Worm (Caenorhabditis elegans) whole organism, late embryonic: ENCODE measurements around the gene Y37B11A.3.

Experiments
- C08G9.2 ChIP-seq: sonication (generic microtip); optimal IDR thresholded peaks from 2 replicates; lab custom pipeline; 2016; ENCODE audit warnings: mild to moderate bottlenecking, missing genetic modification characterization, moderate library complexity, missing compliant biosample characterization
- C38D4.7 ChIP-seq: fragments of 200-800 bp; sonication (Bioruptor generic); optimal IDR thresholded peaks from 2 replicates; lab custom pipeline; 2018; ENCODE audit warnings: mild to moderate bottlenecking, missing genetic modification characterization, moderate library complexity, missing compliant biosample characterization
- F13H6.1 ChIP-seq: sonication (generic microtip); optimal IDR thresholded peaks from 2 replicates; lab custom pipeline; 2016; ENCODE audit warnings: missing genetic modification characterization, missing compliant biosample characterization
- K02D7.2 ChIP-seq: sonication (generic microtip); optimal IDR thresholded peaks from 2 replicates; lab custom pipeline; 2017; ENCODE audit warnings: mild to moderate bottlenecking, missing genetic modification characterization, missing compliant biosample characterization
- K09A11.1 ChIP-seq: sonication (generic microtip); optimal IDR thresholded peaks from 2 replicates; lab custom pipeline; 2017; ENCODE audit warnings: antibody characterized with exemption, mild to moderate bottlenecking, missing genetic modification characterization, missing compliant biosample characterization; ENCODE audit not compliant: insufficient read depth
- T23F11.4 ChIP-seq: fragments of 200-800 bp; sonication (Bioruptor generic); optimal IDR thresholded peaks from 2 replicates; lab custom pipeline; 2018; ENCODE audit warnings: mild to moderate bottlenecking, missing genetic modification characterization, missing compliant biosample characterization
- Y22D7AL.16 ChIP-seq: sonication (generic microtip); optimal IDR thresholded peaks from 2 replicates; lab custom pipeline; 2016; ENCODE audit warnings: missing genetic modification characterization, missing compliant biosample characterization
- ama-1 ChIP-seq: fragments of 150-350 bp; optimal IDR thresholded peaks from 2 replicates; lab custom pipeline; 2014
- ceh-14 ChIP-seq: sonication (generic microtip); optimal IDR thresholded peaks from 2 replicates; lab custom pipeline; 2016; ENCODE audit warnings: missing genotype, missing genetic modification characterization, missing compliant biosample characterization
- ceh-18 ChIP-seq: sonication (generic microtip); optimal IDR thresholded peaks from 2 replicates; lab custom pipeline; 2016; ENCODE audit warnings: missing genetic modification characterization, missing compliant biosample characterization
- ceh-19 ChIP-seq: fragments of 200-800 bp; sonication (Bioruptor generic); optimal IDR thresholded peaks from 2 replicates; lab custom pipeline; 2018; ENCODE audit warnings: mild to moderate bottlenecking, missing genetic modification characterization, missing compliant biosample characterization
- ceh-2 ChIP-seq: sonication (generic microtip); optimal IDR thresholded peaks from 2 replicates; lab custom pipeline; 2016; ENCODE audit warnings: missing genotype, missing genetic modification characterization, missing compliant biosample characterization
- ceh-22 ChIP-seq: sonication (generic microtip); optimal IDR thresholded peaks from 2 replicates; lab custom pipeline; 2017; ENCODE audit warnings: missing biosample characterization, missing genetic modification characterization
- ceh-24 ChIP-seq: sonication (generic microtip); optimal IDR thresholded peaks from 2 replicates; lab custom pipeline; 2016; ENCODE audit warnings: mild to moderate bottlenecking, missing genetic modification characterization, missing compliant biosample characterization
- ceh-30 ChIP-seq: fragments of 150-350 bp; optimal IDR thresholded peaks from 2 replicates; lab custom pipeline; 2014; ENCODE audit warnings: missing biosample characterization, missing genetic modification characterization
- ceh-6 ChIP-seq: fragments of 200-800 bp; sonication (Bioruptor generic); optimal IDR thresholded peaks from 2 replicates; lab custom pipeline; 2018; ENCODE audit warnings: mild to moderate bottlenecking, missing genetic modification characterization, missing compliant biosample characterization
- ceh-9 ChIP-seq: sonication (generic microtip); optimal IDR thresholded peaks from 2 replicates; lab custom pipeline; 2016; ENCODE audit warnings: mild to moderate bottlenecking, missing genetic modification characterization, inconsistent platforms, missing compliant biosample characterization
- dmd-4 ChIP-seq: sonication (generic microtip); optimal IDR thresholded peaks from 2 replicates; lab custom pipeline; 2016; ENCODE audit warnings: borderline replicate concordance, missing genetic modification characterization, missing compliant biosample characterization
- dve-1 ChIP-seq: sonication (generic microtip); optimal IDR thresholded peaks from 2 replicates; lab custom pipeline; 2017; ENCODE audit warnings: antibody characterized with exemption, mild to moderate bottlenecking, missing genetic modification characterization, missing compliant biosample characterization
- elt-2 ChIP-seq: sonication (generic microtip); optimal IDR thresholded peaks from 2 replicates; lab custom pipeline; 2016; ENCODE audit warnings: missing genetic modification reagents, missing genetic modification characterization, missing compliant biosample characterization
- elt-4 ChIP-seq: sonication (generic microtip); optimal IDR thresholded peaks from 2 replicates; lab custom pipeline; 2016; ENCODE audit warnings: missing genetic modification characterization, missing compliant biosample characterization
- gmeb-2 ChIP-seq: sonication (generic microtip); optimal IDR thresholded peaks from 2 replicates; lab custom pipeline; 2016; ENCODE audit warnings: missing genetic modification characterization, inconsistent platforms, missing compliant biosample characterization
- hlh-30 ChIP-seq: sonication (generic microtip); optimal IDR thresholded peaks from 2 replicates; lab custom pipeline; 2017; ENCODE audit warnings: antibody characterized with exemption, missing genetic modification characterization, missing compliant biosample characterization; ENCODE audit not compliant: insufficient read depth
- hlh-6 ChIP-seq: sonication (generic microtip); optimal IDR thresholded peaks from 2 replicates; lab custom pipeline; 2016; ENCODE audit warnings: missing genotype, missing genetic modification characterization, missing compliant biosample characterization
- hlh-8 ChIP-seq: sonication (generic microtip); optimal IDR thresholded peaks from 2 replicates; lab custom pipeline; 2016; ENCODE audit warnings: missing genotype, missing genetic modification characterization, missing compliant biosample characterization
- lim-6 ChIP-seq: sonication (generic microtip); optimal IDR thresholded peaks from 2 replicates; lab custom pipeline; 2016; ENCODE audit warnings: missing genetic modification characterization, missing compliant biosample characterization
- lin-11 ChIP-seq: fragments of 200-800 bp; sonication (Bioruptor generic); optimal IDR thresholded peaks from 2 replicates; lab custom pipeline; 2018; ENCODE audit warnings: mild to moderate bottlenecking, missing genetic modification characterization, missing compliant biosample characterization
- madf-2 ChIP-seq: sonication (generic microtip); optimal IDR thresholded peaks from 2 replicates; lab custom pipeline; 2017; ENCODE audit warnings: missing genetic modification characterization, missing compliant biosample characterization
- nfya-1 ChIP-seq: sonication (generic microtip); optimal IDR thresholded peaks from 2 replicates; lab custom pipeline; 2017; ENCODE audit warnings: missing genetic modification characterization, mild to moderate bottlenecking, missing compliant biosample characterization, antibody characterized with exemption, moderate library complexity
- nhr-11 ChIP-seq: fragments of 150-350 bp; optimal IDR thresholded peaks from 2 replicates; lab custom pipeline; 2014; ENCODE audit warnings: missing biosample characterization, missing genetic modification characterization
- odd-2 ChIP-seq: sonication (generic microtip); optimal IDR thresholded peaks from 2 replicates; lab custom pipeline; 2017; ENCODE audit warnings: antibody characterized with exemption, mild to moderate bottlenecking, missing genetic modification characterization, missing compliant biosample characterization
- pag-3 ChIP-seq: sonication (generic microtip); optimal IDR thresholded peaks from 2 replicates; lab custom pipeline; 2016; ENCODE audit warnings: missing compliant biosample characterization, missing genetic modification characterization, borderline replicate concordance
- pat-9 ChIP-seq: fragments of 200-800 bp; sonication (Bioruptor generic); optimal IDR thresholded peaks from 2 replicates; lab custom pipeline; 2018; ENCODE audit warnings: mild to moderate bottlenecking, missing genetic modification characterization, moderate library complexity, missing compliant biosample characterization
- pax-1 ChIP-seq: fragments of 150-350 bp; optimal IDR thresholded peaks from 2 replicates; lab custom pipeline; 2014; ENCODE audit warnings: missing biosample characterization, missing genetic modification characterization
- pha-2 ChIP-seq: sonication (generic microtip); optimal IDR thresholded peaks from 2 replicates; lab custom pipeline; 2017; ENCODE audit warnings: mild to moderate bottlenecking, missing genetic modification characterization, missing compliant biosample characterization
- pqm-1 ChIP-seq: sonication (generic microtip); optimal IDR thresholded peaks from 2 replicates; lab custom pipeline; 2016; ENCODE audit warnings: missing genetic modification characterization, missing compliant biosample characterization
- pros-1 ChIP-seq: fragments of 150-350 bp; optimal IDR thresholded peaks from 2 replicates; lab custom pipeline; 2014; ENCODE audit warnings: missing biosample characterization, missing genetic modification reagents, missing genetic modification characterization
- sdc-2 ChIP-seq: sonication (generic microtip); optimal IDR thresholded peaks from 2 replicates; lab custom pipeline; 2016; ENCODE audit warnings: missing genotype, missing genetic modification characterization, missing compliant biosample characterization
- sox-2 ChIP-seq: fragments of 200-800 bp; sonication (Bioruptor generic); IDR thresholded peaks from 2 replicates; pipeline ENCODE4 v1.3.6; 2022; ENCODE audit warnings: missing genetic modification reagents, missing genetic modification characterization, missing compliant biosample characterization
- sox-4 ChIP-seq: sonication (generic microtip); optimal IDR thresholded peaks from 2 replicates; lab custom pipeline; 2017; ENCODE audit warnings: mild to moderate bottlenecking, missing genetic modification characterization, inconsistent platforms, missing compliant biosample characterization
- syd-9 ChIP-seq: sonication (generic microtip); optimal IDR thresholded peaks from 2 replicates; lab custom pipeline; 2016; ENCODE audit warnings: mild to moderate bottlenecking, missing genetic modification characterization, moderate library complexity, missing compliant biosample characterization
- tbx-7 ChIP-seq: sonication (generic microtip); optimal IDR thresholded peaks from 2 replicates; lab custom pipeline; 2016; ENCODE audit warnings: missing genotype, missing genetic modification characterization, missing compliant biosample characterization
- unc-3 ChIP-seq, 2 experiments: fragments of 200-800 bp in 1 of 2; sonication (Bioruptor generic) in 1 of 2; sonication (generic microtip) in 1 of 2; conservative IDR thresholded peaks in 1 of 2; optimal IDR thresholded peaks in 1 of 2; 2 replicates each; pipeline versions ENCODE4 v1.3.6 to Lab custom; 2016 to 2022; ENCODE audit warnings: missing compliant biosample characterization in 2 of 2, missing genetic modification characterization in 2 of 2, missing genetic modification reagents in 1 of 2
- unc-42 ChIP-seq: sonication (generic microtip); optimal IDR thresholded peaks from 2 replicates; lab custom pipeline; 2016; ENCODE audit warnings: missing genotype, missing genetic modification characterization, missing compliant biosample characterization
- unc-55 ChIP-seq: sonication (generic microtip); optimal IDR thresholded peaks from 2 replicates; lab custom pipeline; 2017; ENCODE audit warnings: missing biosample characterization, missing genetic modification reagents, missing genetic modification characterization
- unc-86 ChIP-seq: sonication (generic microtip); optimal IDR thresholded peaks from 2 replicates; lab custom pipeline; 2016; ENCODE audit warnings: missing genetic modification characterization, missing compliant biosample characterization
- ztf-16 ChIP-seq: sonication (generic microtip); optimal IDR thresholded peaks from 2 replicates; lab custom pipeline; 2017; ENCODE audit warnings: missing genetic modification characterization, missing compliant biosample characterization

Gene Y37B11A.3

ce11 chrIII:5769726-5770235 is 15.3 kb downstream of the Y37B11A.3 start, which contains the start of gene cutl-23 (continued):
- TF ChIP-seq ceh-9 (tag; lab: Kevin White, UChicago) (peak; percentile 34), dmd-4 (tag; lab: Kevin White, UChicago) (peak; percentile 57), dve-1 (no peak), T23F11.4 (GFP tag; lab: Kevin White, UChicago) (peak; percentile 65), C08G9.2 (tag; lab: Kevin White, UChicago) (peak; percentile 19), pat-9 (tag; lab: Kevin White, UChicago) (peak; percentile 23), ceh-2 (no peak), odd-2 (tag; lab: Kevin White, UChicago) (no peak), F13H6.1 (tag; lab: Kevin White, UChicago) (peak; percentile 27), gmeb-2 (tag; lab: Kevin White, UChicago) (peak; percentile 58), unc-86 (tag; lab: Kevin White, UChicago) (no peak), syd-9 (tag; lab: Kevin White, UChicago) (peak; percentile 39), nfya-1 (peak; percentile 23), ceh-30 (tag; lab: Kevin White, UChicago) (no peak), ceh-19 (GFP tag; lab: Kevin White, UChicago) (no peak), sox-2 (GFP tag; lab: Robert Waterston, UW) (peak; percentile 5; the same call in 1 of the 2 replicates), unc-42 (tag; lab: Kevin White, UChicago) (no peak), pax-1 (tag; lab: Kevin White, UChicago) (no peak), nhr-11 (tag; lab: Kevin White, UChicago) (no peak), ceh-22 (tag; lab: Kevin White, UChicago) (no peak), elt-2 (tag; lab: Kevin White, UChicago) (no peak), C38D4.7 (peak; percentile 19), pros-1 (tag; lab: Kevin White, UChicago) (no peak), madf-2 (tag; lab: Kevin White, UChicago) (peak; percentile 28), ceh-14 (tag; lab: Kevin White, UChicago) (no peak), K09A11.1 (tag; lab: Kevin White, UChicago) (no peak), pag-3 (tag; lab: Kevin White, UChicago) (no peak), ceh-6 (peak; percentile 59), elt-4 (tag; lab: Kevin White, UChicago) (no peak), ceh-24 (no peak), ama-1 (lab: Kevin White, UChicago) (no peak), hlh-8 (no peak), Y22D7AL.16 (tag; lab: Kevin White, UChicago) (peak; percentile 38), hlh-30 (tag; lab: Kevin White, UChicago) (no peak), lim-6 (tag; lab: Kevin White, UChicago) (no peak), unc-55 (GFP tag; lab: Kevin White, UChicago) (no peak), ceh-18 (no peak), sdc-2 (tag; lab: Kevin White, UChicago) (peak; percentile 41), tbx-7 (no peak), pqm-1 (tag; lab: Kevin White, UChicago) (no peak), K02D7.2 (tag; lab: Kevin White, UChicago) (peak; percentile 40), lin-11 (tag; lab: Kevin White, UChicago) (peak; percentile 27), sox-4 (tag; lab: Kevin White, UChicago) (peak; percentile 58), hlh-6 (tag; lab: Kevin White, UChicago) (peak; percentile 80), unc-3 (GFP tag; conservative IDR thresholded peaks at IDR 0.05; lab: Robert Waterston, UW) (0 out of 2 replicates have a peak, but pooled peaks have one; percentile 16), unc-3 (tag; optimal IDR thresholded peaks at IDR 0.05; lab: Kevin White, UChicago) (no peak), ztf-16 (peak; percentile 61), pha-2 (peak; percentile 26)
